Worm (Caenorhabditis elegans) whole organism, L1 larva: ENCODE data around the gene srv-9.

Source experiments
- C04F5.9 ChIP-seq: sonication (generic microtip); optimal IDR thresholded peaks from 2 replicates; lab custom pipeline; 2016; ENCODE audit warnings: missing genetic modification characterization, missing compliant biosample characterization
- F16B12.6 ChIP-seq: fragments of 150-350 bp; optimal IDR thresholded peaks from 2 replicates; lab custom pipeline; 2014; ENCODE audit warnings: missing biosample characterization, missing genetic modification characterization
- alr-1 ChIP-seq: fragments of 200-800 bp; sonication (Bioruptor generic); optimal IDR thresholded peaks from 2 replicates; lab custom pipeline; 2018; ENCODE audit warnings: borderline replicate concordance, mild to moderate bottlenecking, missing genetic modification characterization, missing compliant biosample characterization
- blmp-1 ChIP-seq: fragments of 150-350 bp; optimal IDR thresholded peaks from 2 replicates; lab custom pipeline; 2014; ENCODE audit warnings: missing biosample characterization, missing genetic modification characterization
- ceh-82 ChIP-seq, 3 experiments: fragments of 150-350 bp in 1 of 3; sonication (generic microtip) in 2 of 3; optimal IDR thresholded peaks; 2 replicates each; lab custom pipeline; 2014 to 2017; ENCODE audit warnings: missing biosample characterization in 3 of 3, missing genetic modification characterization in 3 of 3
- ces-1 ChIP-seq: fragments of 150-350 bp; optimal IDR thresholded peaks from 2 replicates; lab custom pipeline; 2014; ENCODE audit warnings: missing biosample characterization, missing genetic modification reagents, missing genetic modification characterization
- dpl-1 ChIP-seq, 3 experiments: fragments of 150-350 bp in 2 of 3; sonication (generic microtip) in 1 of 3; optimal IDR thresholded peaks; 2 replicates each; lab custom pipeline; 2014 to 2017; ENCODE audit warnings: missing biosample characterization in 3 of 3, missing genetic modification characterization in 3 of 3, missing genetic modification reagents in 3 of 3
- dsc-1 ChIP-seq: sonication (generic microtip); optimal IDR thresholded peaks from 2 replicates; lab custom pipeline; 2016; ENCODE audit warnings: mild to moderate bottlenecking, missing genetic modification characterization, missing compliant biosample characterization
- efl-1 ChIP-seq, 4 experiments: fragments of 150-350 bp; optimal IDR thresholded peaks in 3 of 4; peaks in 1 of 4; 1 replicate in 1 of 4; 2 replicates in 3 of 4; lab custom pipeline; 2014; ENCODE audit warnings: missing biosample characterization in 2 of 4, missing genetic modification characterization in 2 of 4, missing genetic modification reagents in 2 of 4
- egl-13 ChIP-seq: sonication (generic microtip); optimal IDR thresholded peaks from 2 replicates; lab custom pipeline; 2016; ENCODE audit warnings: missing genotype, missing genetic modification reagents, missing genetic modification characterization, missing compliant biosample characterization
- ets-5 ChIP-seq: fragments of 200-800 bp; sonication (Bioruptor generic); IDR thresholded peaks from 2 replicates; pipeline ENCODE4 v1.3.6; 2022; ENCODE audit warnings: missing genetic modification characterization, missing compliant biosample characterization
- fkh-10 ChIP-seq: sonication (generic microtip); optimal IDR thresholded peaks from 2 replicates; lab custom pipeline; 2017; ENCODE audit warnings: missing biosample characterization, missing genetic modification reagents, missing genetic modification characterization
- fkh-8 ChIP-seq: sonication (generic microtip); optimal IDR thresholded peaks from 2 replicates; lab custom pipeline; 2016; ENCODE audit warnings: mild to moderate bottlenecking, missing genetic modification characterization, missing compliant biosample characterization
- fos-1 ChIP-seq: fragments of 150-350 bp; optimal IDR thresholded peaks from 2 replicates; lab custom pipeline; 2014; ENCODE audit warnings: missing biosample characterization, missing genetic modification characterization
- hpl-2 ChIP-seq: fragments of 150-350 bp; optimal IDR thresholded peaks from 2 replicates; lab custom pipeline; 2014; ENCODE audit warnings: missing biosample characterization, missing genetic modification reagents, missing genetic modification characterization
- isw-1 ChIP-seq: fragments of 200-800 bp; sonication (Bioruptor generic); IDR thresholded peaks from 2 replicates; pipeline ENCODE4 v1.3.6; 2022; ENCODE audit warnings: missing genetic modification characterization, missing compliant biosample characterization
- jun-1 ChIP-seq: fragments of 150-350 bp; optimal IDR thresholded peaks from 2 replicates; lab custom pipeline; 2014; ENCODE audit warnings: missing biosample characterization, missing genetic modification reagents, missing genetic modification characterization
- lin-13 ChIP-seq: fragments of 150-350 bp; optimal IDR thresholded peaks from 2 replicates; lab custom pipeline; 2014; ENCODE audit warnings: missing biosample characterization, missing genetic modification reagents, missing genetic modification characterization
- lin-14 ChIP-seq: fragments of 200-800 bp; sonication (Bioruptor generic); optimal IDR thresholded peaks from 2 replicates; lab custom pipeline; 2018; ENCODE audit warnings: mild to moderate bottlenecking, missing genetic modification characterization, moderate library complexity, missing compliant biosample characterization
- lin-15B ChIP-seq: fragments of 150-350 bp; sonication (generic microtip); optimal IDR thresholded peaks from 3 replicates; lab custom pipeline; 2014; ENCODE audit warnings: missing biosample characterization, missing genetic modification characterization
- lin-35 ChIP-seq, 2 experiments: fragments of 150-350 bp; optimal IDR thresholded peaks; 2 replicates each; lab custom pipeline; 2014; ENCODE audit warnings: missing biosample characterization in 2 of 2, missing genetic modification characterization in 2 of 2, missing genetic modification reagents in 2 of 2
- lsy-2 ChIP-seq, 2 experiments: fragments of 150-350 bp; optimal IDR thresholded peaks; 2 replicates each; lab custom pipeline; 2014; ENCODE audit warnings: missing biosample characterization in 2 of 2, missing genetic modification characterization in 2 of 2
- mdl-1 ChIP-seq, 2 experiments: fragments of 150-350 bp; optimal IDR thresholded peaks; 2 replicates each; lab custom pipeline; 2014 to 2017; ENCODE audit warnings: missing biosample characterization in 2 of 2, missing genetic modification characterization in 2 of 2, inconsistent platforms in 1 of 2
- nhr-20 ChIP-seq: sonication (generic microtip); optimal IDR thresholded peaks from 2 replicates; lab custom pipeline; 2016; ENCODE audit warnings: mild to moderate bottlenecking, missing genetic modification characterization, missing compliant biosample characterization
- nhr-237 ChIP-seq: fragments of 150-350 bp; optimal IDR thresholded peaks from 2 replicates; lab custom pipeline; 2014; ENCODE audit warnings: missing biosample characterization, missing genetic modification characterization
- nhr-28 ChIP-seq: fragments of 150-350 bp; optimal IDR thresholded peaks from 2 replicates; lab custom pipeline; 2014; ENCODE audit warnings: missing biosample characterization, missing genetic modification characterization
- nhr-47 ChIP-seq: sonication (generic microtip); optimal IDR thresholded peaks from 2 replicates; lab custom pipeline; 2016; ENCODE audit warnings: mild to moderate bottlenecking, missing genetic modification characterization, moderate library complexity, missing compliant biosample characterization
- nhr-71 ChIP-seq: sonication (generic microtip); optimal IDR thresholded peaks from 2 replicates; lab custom pipeline; 2016; ENCODE audit warnings: mild to moderate bottlenecking, missing genetic modification characterization, moderate library complexity, missing compliant biosample characterization
- rnt-1 ChIP-seq: sonication (generic microtip); optimal IDR thresholded peaks from 2 replicates; lab custom pipeline; 2016; ENCODE audit warnings: mild to moderate bottlenecking, missing genetic modification characterization, moderate library complexity, missing compliant biosample characterization
- snpc-4 ChIP-seq: fragments of 150-350 bp; optimal IDR thresholded peaks from 2 replicates; lab custom pipeline; 2014; ENCODE audit warnings: missing biosample characterization, missing genetic modification characterization
- snu-23 ChIP-seq: sonication (generic microtip); optimal IDR thresholded peaks from 2 replicates; lab custom pipeline; 2016; ENCODE audit warnings: missing genetic modification characterization, missing compliant biosample characterization
- sup-37 ChIP-seq: fragments of 200-800 bp; sonication (Bioruptor generic); optimal IDR thresholded peaks from 2 replicates; lab custom pipeline; 2018; ENCODE audit warnings: mild to moderate bottlenecking, missing genetic modification characterization, missing compliant biosample characterization
- swsn-7 ChIP-seq: sonication (generic microtip); optimal IDR thresholded peaks from 2 replicates; lab custom pipeline; 2016; ENCODE audit warnings: missing genetic modification characterization, missing compliant biosample characterization
- tbx-2 ChIP-seq: sonication (generic microtip); optimal IDR thresholded peaks from 2 replicates; lab custom pipeline; 2016; ENCODE audit warnings: missing genetic modification characterization, missing compliant biosample characterization
- unc-30 ChIP-seq: sonication (generic microtip); optimal IDR thresholded peaks from 2 replicates; lab custom pipeline; 2017; ENCODE audit warnings: missing biosample characterization, missing genetic modification characterization
- unc-62 ChIP-seq: fragments of 150-350 bp; optimal IDR thresholded peaks from 2 replicates; lab custom pipeline; 2014; ENCODE audit warnings: missing biosample characterization, missing genetic modification reagents, missing genetic modification characterization
- xbp-1 ChIP-seq: sonication (generic microtip); optimal IDR thresholded peaks from 2 replicates; lab custom pipeline; 2016; ENCODE audit warnings: missing genetic modification characterization, missing compliant biosample characterization
- ztf-4 ChIP-seq: fragments of 150-350 bp; optimal IDR thresholded peaks from 2 replicates; lab custom pipeline; 2014; ENCODE audit warnings: missing biosample characterization, missing genetic modification characterization

The srv-9 gene

DNA sequence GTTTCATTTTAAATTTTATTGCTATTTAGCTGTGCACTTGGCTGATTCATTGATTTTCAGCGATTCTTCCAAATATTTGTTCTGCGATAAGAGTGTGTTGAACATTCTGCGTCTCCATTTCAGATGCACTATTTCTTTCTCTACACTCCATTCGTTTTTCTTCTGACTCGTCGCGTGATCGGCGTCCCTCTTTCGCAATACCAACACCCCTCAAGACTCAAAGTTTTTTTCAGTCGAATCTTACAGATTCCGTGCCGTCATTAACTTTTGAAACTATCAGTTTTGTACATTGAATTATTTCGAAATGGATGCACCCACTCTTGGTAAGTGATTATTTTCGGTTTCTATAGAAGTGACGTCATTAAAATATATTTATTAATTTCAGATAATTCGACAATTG lies 40.0 kb upstream of the srv-9 start, which contains the start of gene frm-10 (continued):
- peak; percentile 20 for TF ChIP-seq dsc-1 (tag; lab: Kevin White, UChicago)
- peak; percentile 83 for TF ChIP-seq nhr-71 (tag; lab: Kevin White, UChicago)
- TF ChIP-seq jun-1 (tag; lab: Kevin White, UChicago): peak; percentile 34
- peak; percentile 28 for TF ChIP-seq nhr-28
- TF ChIP-seq lsy-2 (tag; optimal IDR thresholded peaks at IDR 0.05; lab: Kevin White, UChicago): peak; percentile 52 to 67
- TF ChIP-seq C04F5.9 (tag; lab: Kevin White, UChicago): no peak
- peak; percentile 31 for TF ChIP-seq snpc-4 (tag; lab: Kevin White, UChicago)
- TF ChIP-seq alr-1 (tag; lab: Kevin White, UChicago): no peak
- peak; percentile 43 for TF ChIP-seq lin-13 (GFP tag; lab: Kevin White, UChicago)
- peak; percentile 62 for TF ChIP-seq swsn-7 (tag; lab: Kevin White, UChicago)
- TF ChIP-seq ces-1: no peak
- TF ChIP-seq nhr-20: peak; percentile 78
- peak; percentile 65 for TF ChIP-seq nhr-47
- TF ChIP-seq dpl-1 (GFP tag; optimal IDR thresholded peaks at IDR 0.05; lab: Kevin White, UChicago): peak; percentile 44 to 65 (median 61)
- peak; percentile 30 for TF ChIP-seq xbp-1 (tag; lab: Kevin White, UChicago)
- TF ChIP-seq lin-35 (GFP tag; optimal IDR thresholded peaks at IDR 0.05; lab: Kevin White, UChicago): peak; percentile 53 to 79
- no peak for TF ChIP-seq unc-30 (tag; lab: Kevin White, UChicago)
- TF ChIP-seq rnt-1 (tag; lab: Kevin White, UChicago): peak; percentile 72
- no peak for TF ChIP-seq fos-1 (tag; lab: Kevin White, UChicago)
- peak; percentile 45 for TF ChIP-seq tbx-2
- TF ChIP-seq isw-1 (GFP tag; lab: Robert Waterston, UW): peak; percentile 23; the same call in 1 of the 2 replicates
- peak; percentile 60 for TF ChIP-seq F16B12.6 (tag; lab: Kevin White, UChicago)
- peak; percentile 47 to 63 (median 58) for TF ChIP-seq ceh-82 (tag; optimal IDR thresholded peaks at IDR 0.05; lab: Kevin White, UChicago)
- TF ChIP-seq blmp-1: peak; percentile 18
- peak in 1 of 2 experiments; percentile 84 for TF ChIP-seq mdl-1 (tag; optimal IDR thresholded peaks at IDR 0.05; lab: Kevin White, UChicago)
- peak; percentile 88 for TF ChIP-seq lin-14 (GFP tag; lab: Kevin White, UChicago)
- no peak for TF ChIP-seq egl-13 (tag; lab: Kevin White, UChicago)
- no peak for TF ChIP-seq lin-15B (tag; lab: Kevin White, UChicago)
- peak; percentile 54 to 71 for TF ChIP-seq efl-1 (optimal IDR thresholded peaks at IDR 0.05; lab: Kevin White, UChicago)
- TF ChIP-seq efl-1 (GFP tag; optimal IDR thresholded peaks at IDR 0.05 in 1 of 2; lab: Kevin White, UChicago): peak; percentile 50 to 95
- TF ChIP-seq hpl-2: peak; percentile 56
- peak; percentile 24 for TF ChIP-seq nhr-237 (tag; lab: Kevin White, UChicago)
- TF ChIP-seq fkh-8 (tag; lab: Kevin White, UChicago): peak; percentile 60
- no peak for TF ChIP-seq unc-62

DNA sequence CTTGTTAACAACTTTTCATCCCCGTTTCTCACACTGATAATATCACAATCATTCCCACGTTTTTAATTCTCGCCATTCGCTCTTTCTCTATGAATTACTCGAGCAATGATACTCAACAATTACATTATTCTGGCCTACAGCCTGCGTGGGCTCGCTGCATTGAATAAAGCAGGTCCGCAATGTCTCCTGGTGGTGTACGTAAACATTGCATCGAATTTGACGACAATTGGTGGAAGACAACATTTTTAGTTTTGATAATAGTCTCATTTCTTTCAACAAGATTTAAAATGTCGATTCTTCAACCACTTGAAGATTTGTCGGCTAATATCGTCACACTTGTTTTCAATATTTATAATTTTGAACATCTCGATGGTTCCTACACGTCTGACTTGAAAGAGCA lies 36.4 kb upstream of the srv-9 start, which contains the start of gene bath-39:
TSS of gene bath-39 (plus strand) at position 137 of the 400 bp plus-strand sequence.
- TF ChIP-seq dpl-1 (GFP tag; optimal IDR thresholded peaks at IDR 0.05; lab: Kevin White, UChicago) (peak in 2 of 3 experiments; percentile 19 to 48), snu-23 (GFP tag; lab: Kevin White, UChicago) (peak; percentile 28), sup-37 (GFP tag; lab: Kevin White, UChicago) (no peak), fkh-8 (tag; lab: Kevin White, UChicago) (no peak), fkh-10 (GFP tag; lab: Kevin White, UChicago) (no peak), lin-15B (tag; lab: Kevin White, UChicago) (peak; percentile 1), blmp-1 (peak; percentile 22), lin-35 (GFP tag; optimal IDR thresholded peaks at IDR 0.05; lab: Kevin White, UChicago) (peak; percentile 18 to 35), lsy-2 (tag; optimal IDR thresholded peaks at IDR 0.05; lab: Kevin White, UChicago) (peak in 1 of 2 experiments; percentile 40), F16B12.6 (tag; lab: Kevin White, UChicago) (peak; percentile 81), ets-5 (GFP tag; lab: Robert Waterston, UW) (no peak), rnt-1 (tag; lab: Kevin White, UChicago) (peak; percentile 32), efl-1 (optimal IDR thresholded peaks at IDR 0.05; lab: Kevin White, UChicago) (peak in 1 of 2 experiments; percentile 28), efl-1 (GFP tag; optimal IDR thresholded peaks at IDR 0.05 in 1 of 2; lab: Kevin White, UChicago) (peak; percentile 19 to 84), ztf-4 (no peak)
